Worm (Caenorhabditis elegans) whole organism, L4/young adult: ENCODE measurements around the gene F14D7.18.
"Not testable (repeated sequence)": the region's sequence is repeated elsewhere in the genome, so short reads cannot be mapped to it uniquely, and the experiment has no call there.

Experiments used
- W03F9.2 ChIP-seq: fragments of 150-350 bp; optimal IDR thresholded peaks from 2 replicates; lab custom pipeline; 2014; ENCODE audit warnings: missing biosample characterization, missing genetic modification characterization
- dao-5 ChIP-seq: sonication (generic microtip); optimal IDR thresholded peaks from 2 replicates; lab custom pipeline; 2016; ENCODE audit warnings: missing genotype, missing genetic modification characterization, moderate library complexity, missing compliant biosample characterization
- him-1 ChIP-seq: sonication (generic microtip); optimal IDR thresholded peaks from 2 replicates; lab custom pipeline; 2016; ENCODE audit warnings: missing genotype, missing genetic modification reagents, missing genetic modification characterization, missing compliant biosample characterization

The F14D7.18 gene

ce11 chrV:14293667-14294194 lies 3.2 kb upstream of the F14D7.18 start, which contains the start of gene F14D7.2:
Gene F14D7.2, minus strand, starts transcription at chrV:14293717.
- TF ChIP-seq dao-5 (no peak), W03F9.2 (tag; lab: Kevin White, UChicago) (no peak), him-1 (tag; lab: Kevin White, UChicago) (no peak)

DNA sequence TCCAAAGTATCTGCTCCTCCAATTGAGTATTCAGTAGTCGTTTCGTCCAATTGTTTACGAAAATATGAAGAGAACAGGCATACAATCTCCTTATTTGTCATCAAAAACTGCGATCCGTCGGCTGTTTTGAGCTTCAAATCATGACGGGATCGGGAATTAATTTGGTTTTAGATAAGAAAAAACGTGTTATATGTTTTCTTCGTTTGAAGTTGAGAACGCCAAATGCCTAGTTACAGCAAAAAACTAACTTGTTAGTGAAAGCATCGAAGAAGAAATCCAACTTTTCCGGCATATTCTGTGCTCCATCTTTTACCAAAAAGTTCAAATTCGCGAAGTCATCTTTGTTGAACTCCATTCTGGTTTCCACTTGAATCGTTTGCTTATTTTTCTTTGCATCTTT lies 1.2 kb downstream of the F14D7.18 start, which contains the start of gene F14D7.1:
TSS of gene F14D7.1 (minus strand) at position 101 of the 400 bp plus-strand sequence.
- no peak for TF ChIP-seq W03F9.2 (tag; lab: Kevin White, UChicago)
- TF ChIP-seq him-1 (tag; lab: Kevin White, UChicago), result no peak
- no peak for TF ChIP-seq dao-5

DNA sequence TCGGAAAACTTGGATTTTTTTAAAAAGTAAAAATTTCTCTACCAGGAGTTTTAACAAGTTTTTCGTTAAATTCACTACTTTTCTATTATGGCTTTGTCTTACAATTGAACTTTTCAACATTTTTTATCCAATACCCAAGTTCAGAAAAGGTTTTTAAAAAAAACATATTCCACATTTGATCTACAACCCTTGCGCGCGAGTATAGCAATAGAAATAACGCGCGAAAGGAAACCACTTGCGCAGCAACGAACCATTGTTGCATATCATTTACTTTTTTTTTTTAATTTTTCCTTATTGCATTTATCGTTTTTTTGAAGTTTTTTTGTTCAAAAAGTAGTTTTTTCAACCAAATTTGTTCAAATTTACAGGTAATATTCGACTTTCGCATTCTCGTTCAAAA lies 4.7 kb downstream of the F14D7.18 start, which contains the start of gene F40G12.11:
TSS of gene F40G12.11 (plus strand) at position 369 of the 400 bp plus-strand sequence.
- TF ChIP-seq him-1 (tag; lab: Kevin White, UChicago) (no peak), dao-5 (no peak), W03F9.2 (tag; lab: Kevin White, UChicago) (no peak)

DNA sequence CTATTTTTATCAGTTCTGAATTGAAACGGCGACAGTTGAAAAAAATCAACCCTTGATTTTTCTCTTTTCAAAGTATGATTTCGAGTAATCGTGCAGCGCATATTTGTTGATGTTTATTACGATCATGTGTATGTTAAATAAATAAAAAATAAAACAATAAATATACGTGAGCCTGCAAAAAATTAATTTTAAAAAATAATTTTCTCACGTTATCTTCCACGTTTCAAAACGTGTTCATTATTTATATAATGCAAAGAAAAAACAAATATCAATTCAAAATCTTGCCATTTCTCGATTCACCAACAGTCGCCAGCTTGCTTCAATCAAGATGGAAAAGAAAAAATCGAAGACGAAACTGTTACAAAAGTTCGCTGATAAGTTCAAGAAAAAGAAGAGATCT lies 7.3 kb downstream of the F14D7.18 start, which contains the start of gene F40G12.10:
TSS of gene F40G12.10 (plus strand) at position 301 of the 400 bp plus-strand sequence.
- TF ChIP-seq W03F9.2 (tag; lab: Kevin White, UChicago), result no peak
- TF ChIP-seq him-1 (tag; lab: Kevin White, UChicago), result no peak
- no peak for TF ChIP-seq dao-5

ce11 chrV:14282222-14282709 lies 8.3 kb downstream of the F14D7.18 start, which contains the start of the genes srt-74 and F40G12.9:
Gene srt-74, minus strand, starts transcription at chrV:14282322.
Gene F40G12.9, plus strand, starts transcription at chrV:14282659.
- no peak for TF ChIP-seq dao-5
- TF ChIP-seq him-1 (tag; lab: Kevin White, UChicago), result no peak
- TF ChIP-seq W03F9.2 (tag; lab: Kevin White, UChicago), result no peak

ce11 chrV:14279777-14280176 lies 10.8 kb downstream of the F14D7.18 start, which contains the start of gene srt-33:
Gene srt-33, minus strand, starts transcription at chrV:14279877.
- TF ChIP-seq W03F9.2 (tag; lab: Kevin White, UChicago), result no peak
- no peak for TF ChIP-seq dao-5
- no peak for TF ChIP-seq him-1 (tag; lab: Kevin White, UChicago)

DNA sequence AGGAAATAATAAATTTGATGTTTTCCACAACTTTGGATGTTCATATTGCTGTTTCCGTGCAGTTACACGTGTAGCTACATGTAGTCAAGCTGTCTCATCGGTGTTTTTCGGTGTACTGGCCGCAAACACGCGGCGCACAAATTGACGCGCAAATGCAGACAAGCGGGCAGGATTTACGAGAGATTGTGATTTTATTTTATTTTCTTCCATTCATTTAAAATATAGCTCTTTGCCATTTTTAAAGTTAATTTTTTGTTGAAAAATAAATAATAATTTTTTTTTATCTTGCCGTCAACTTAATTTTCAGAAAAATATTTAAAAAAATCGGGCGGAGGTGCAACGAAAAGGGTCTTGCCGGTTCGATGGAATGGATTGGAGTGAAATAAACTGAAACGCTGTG lies 16.3 kb downstream of the F14D7.18 start, which contains the start of gene F40G12.7:
TSS of gene F40G12.7 (plus strand) at position 301 of the 400 bp plus-strand sequence.
- TF ChIP-seq dao-5; him-1 (tag; lab: Kevin White, UChicago); W03F9.2 (tag; lab: Kevin White, UChicago): not testable (repeated sequence)

DNA sequence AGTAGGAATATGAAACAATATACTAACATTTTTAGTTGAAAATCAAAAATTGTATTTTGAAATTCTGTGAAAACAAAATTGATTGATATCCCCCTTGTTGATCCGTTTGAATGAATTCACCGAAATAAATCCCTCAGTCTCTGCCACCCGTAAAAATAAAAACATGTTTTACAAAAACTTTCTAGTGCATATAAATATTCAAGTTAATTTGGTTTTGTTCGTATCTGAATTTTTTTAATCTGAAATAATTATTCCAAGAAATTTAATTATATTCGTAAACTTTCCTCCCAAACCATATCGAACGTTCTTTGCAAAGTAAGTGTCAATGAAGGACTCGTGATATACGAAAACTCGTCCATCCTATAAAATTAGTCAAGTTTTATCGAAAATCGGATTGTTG lies 17.5 kb downstream of the F14D7.18 start, which contains the start of gene F40G12.6:
TSS of gene F40G12.6 (minus strand) at position 101 of the 400 bp plus-strand sequence.
- TF ChIP-seq him-1 (tag; lab: Kevin White, UChicago) (no peak), dao-5 (no peak), W03F9.2 (tag; lab: Kevin White, UChicago) (no peak)

DNA sequence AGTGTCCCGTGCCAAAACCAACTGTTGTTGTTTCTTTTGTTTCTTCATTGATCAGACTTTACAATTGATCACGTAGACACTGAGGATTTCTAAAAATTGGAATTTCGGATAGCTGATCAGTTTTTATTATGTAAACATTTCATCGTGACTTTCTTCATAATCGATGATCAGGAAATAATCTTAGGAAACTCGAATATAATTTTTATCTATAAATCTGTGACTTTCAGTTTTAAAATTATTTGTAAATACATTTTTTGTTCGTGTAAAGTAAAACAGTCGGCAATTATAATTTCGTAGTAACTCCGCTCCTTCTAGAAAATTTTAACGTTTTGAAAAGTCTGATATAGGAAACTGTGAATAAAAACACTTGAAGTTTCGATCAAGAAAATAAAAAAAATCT lies 19.8 kb downstream of the F14D7.18 start, which contains the start of gene F40G12.5:
TSS of gene F40G12.5 (minus strand) at position 101 of the 400 bp plus-strand sequence.
- TF ChIP-seq W03F9.2 (tag; lab: Kevin White, UChicago), result no peak
- TF ChIP-seq him-1 (tag; lab: Kevin White, UChicago), result no peak
- no peak for TF ChIP-seq dao-5

- TF ChIP-seq him-1 (tag; lab: Kevin White, UChicago) (no peak), dao-5 (no peak), W03F9.2 (tag; lab: Kevin White, UChicago) (no peak)
Measured at ce11 chrV:14268616-14269015, 21.9 kb downstream of the F14D7.18 start, which contains the start of gene F40G12.4. Gene F40G12.4, minus strand, starts transcription at chrV:14268716.

ce11 chrV:14267326-14267942 lies 23.1 kb downstream of the F14D7.18 start:
- TF ChIP-seq W03F9.2 (tag; lab: Kevin White, UChicago) (no peak), him-1 (tag; lab: Kevin White, UChicago) (no peak), dao-5 (no peak)

ce11 chrV:14260831-14261230 lies 29.7 kb downstream of the F14D7.18 start, which contains the start of gene F40G12.2:
Gene F40G12.2, minus strand, starts transcription at chrV:14260931.
- TF ChIP-seq him-1 (tag; lab: Kevin White, UChicago) (no peak), dao-5 (no peak), W03F9.2 (tag; lab: Kevin White, UChicago) (no peak)

ce11 chrV:14256813-14257212 lies 33.7 kb downstream of the F14D7.18 start, which contains the start of gene sre-8:
Gene sre-8, plus strand, starts transcription at chrV:14257113.
- TF ChIP-seq him-1 (tag; lab: Kevin White, UChicago) (no peak), W03F9.2 (tag; lab: Kevin White, UChicago) (no peak), dao-5 (no peak)
